Worm (Caenorhabditis elegans): ENCODE data around the gene C06E7.4.

ce11 chrIV:5896341-5896740 is 36.6 kb upstream of the C06E7.4 start, which contains the start of gene pck-3:
- TF ChIP-seq unc-62 (GFP tag; optimal IDR thresholded peaks at IDR 0.05) (no peak), ama-1 (optimal IDR thresholded peaks at IDR 0.05) (no peak), ztf-11 (tag; optimal IDR thresholded peaks at IDR 0.05) (no peak), nhr-237 (tag; optimal IDR thresholded peaks at IDR 0.05) (no peak), fos-1 (tag; optimal IDR thresholded peaks at IDR 0.05) (no peak), mdl-1 (tag; optimal IDR thresholded peaks at IDR 0.05) (no peak), mbf-1 (tag; optimal IDR thresholded peaks at IDR 0.05) (no peak), ZK546.5 (tag; optimal IDR thresholded peaks at IDR 0.05) (no peak), nhr-25 (tag; optimal IDR thresholded peaks at IDR 0.05) (no peak), unc-39 (tag; optimal IDR thresholded peaks at IDR 0.05) (no peak), crh-2 (tag; optimal IDR thresholded peaks at IDR 0.05) (no peak), skn-1 (tag; optimal IDR thresholded peaks at IDR 0.05) (no peak), snpc-4 (tag; optimal IDR thresholded peaks at IDR 0.05) (no peak), lin-39 (tag; optimal IDR thresholded peaks at IDR 0.05) (no peak)
